Fruit fly (Drosophila melanogaster) whole organism, embryonic: ENCODE results near the gene baf.

Source experiments
- Adf1 ChIP-seq: fragments of 200-800 bp; sonication (Bioruptor generic); IDR thresholded peaks from 2 replicates; pipeline ENCODE4 v1.3.6; 2022; ENCODE audit warnings: missing biosample characterization, missing genetic modification characterization
- CG10321 ChIP-seq: fragments of 200-800 bp; sonication (Bioruptor generic); IDR thresholded peaks from 2 replicates; pipeline ENCODE4 v1.3.6; 2022; ENCODE audit warnings: missing biosample characterization, missing genetic modification characterization
- CG11504 ChIP-seq: fragments of 200-800 bp; sonication (Bioruptor generic); optimal IDR thresholded peaks from 3 replicates; lab custom pipeline; 2019; ENCODE audit warnings: missing biosample characterization, mild to moderate bottlenecking, missing genetic modification characterization, moderate library complexity
- CG12391 ChIP-seq: fragments of 200-800 bp; sonication (Bioruptor generic); optimal IDR thresholded peaks from 3 replicates; lab custom pipeline; 2018; ENCODE audit warnings: missing biosample characterization, mild to moderate bottlenecking, missing genetic modification characterization, moderate library complexity
- CG12769 ChIP-seq: fragments of 200-800 bp; sonication (Bioruptor generic); optimal IDR thresholded peaks from 2 replicates; lab custom pipeline; 2019; ENCODE audit warnings: missing biosample characterization, mild to moderate bottlenecking, missing genetic modification characterization, moderate library complexity
- CG14441 ChIP-seq: fragments of 200-800 bp; sonication (Bioruptor generic); IDR thresholded peaks from 2 replicates; pipeline ENCODE4 v1.3.6; 2022; ENCODE audit warnings: missing biosample characterization, missing genetic modification characterization
- CG1792 ChIP-seq: fragments of 200-800 bp; sonication (Bioruptor generic); optimal IDR thresholded peaks from 2 replicates; lab custom pipeline; 2016; ENCODE audit warnings: missing biosample characterization, missing genetic modification characterization
- CG18619 ChIP-seq: fragments of 200-800 bp; sonication (Bioruptor generic); optimal IDR thresholded peaks from 3 replicates; lab custom pipeline; 2017; ENCODE audit warnings: missing biosample characterization, mild to moderate bottlenecking, missing genetic modification characterization
- CG32532 ChIP-seq: fragments of 200-800 bp; sonication (Bioruptor generic); IDR thresholded peaks from 2 replicates; pipeline ENCODE4 v1.3.6; 2022; ENCODE audit warnings: missing biosample characterization, missing genetic modification characterization
- CG32767 ChIP-seq: fragments of 200-800 bp; sonication (Bioruptor generic); IDR thresholded peaks from 2 replicates; pipeline ENCODE4 v1.3.6; 2022; ENCODE audit warnings: missing biosample characterization, missing genetic modification characterization
- CG32772 ChIP-seq: fragments of 200-800 bp; sonication (Bioruptor generic); IDR thresholded peaks from 2 replicates; pipeline ENCODE4 v1.3.6; 2022; ENCODE audit warnings: missing biosample characterization, missing genetic modification characterization
- CG6791 ChIP-seq: fragments of 200-800 bp; sonication (Bioruptor generic); IDR thresholded peaks from 3 replicates; pipeline ENCODE4 v1.3.6; 2022; ENCODE audit warnings: missing biosample characterization, missing genetic modification characterization; ENCODE audit not compliant: partially characterized antibody
- CG6813 ChIP-seq: fragments of 200-800 bp; sonication (Bioruptor generic); optimal IDR thresholded peaks from 2 replicates; lab custom pipeline; 2017; ENCODE audit warnings: missing biosample characterization, missing genetic modification characterization, mild to moderate bottlenecking, moderate library complexity, missing genetic modification reagents
- CG7372 ChIP-seq: fragments of 200-800 bp; sonication (Bioruptor generic); IDR thresholded peaks from 2 replicates; pipeline ENCODE4 v1.3.6; 2022; ENCODE audit warnings: missing biosample characterization, missing genetic modification characterization
- CG8478 ChIP-seq: fragments of >200 bp; optimal IDR thresholded peaks from 2 replicates; lab custom pipeline; 2018
- CG9437 ChIP-seq: fragments of 200-800 bp; sonication (Bioruptor generic); optimal IDR thresholded peaks from 2 replicates; lab custom pipeline; 2018; ENCODE audit warnings: missing biosample characterization, mild to moderate bottlenecking, missing genetic modification characterization
- Gsc ChIP-seq: fragments of 200-800 bp; sonication (Bioruptor generic); IDR thresholded peaks from 2 replicates; pipeline ENCODE4 v1.3.6; 2022; ENCODE audit warnings: missing biosample characterization, missing genetic modification characterization
- HLH54F ChIP-seq: fragments of 200-800 bp; sonication (Bioruptor generic); optimal IDR thresholded peaks from 3 replicates; lab custom pipeline; 2016; ENCODE audit warnings: missing biosample characterization, missing genetic modification characterization
- Hmx ChIP-seq: fragments of 200-800 bp; sonication (Bioruptor generic); optimal IDR thresholded peaks from 2 replicates; lab custom pipeline; 2016; ENCODE audit warnings: missing biosample characterization, missing genetic modification characterization
- Mrtf ChIP-seq: fragments of 200-800 bp; sonication (Bioruptor generic); IDR thresholded peaks from 3 replicates; pipeline ENCODE4 v1.3.6; 2022; ENCODE audit warnings: missing biosample characterization, missing genetic modification characterization
- NFAT ChIP-seq: fragments of 200-800 bp; sonication (Bioruptor generic); IDR thresholded peaks from 2 replicates; pipeline ENCODE4 v1.3.6; 2022; ENCODE audit warnings: missing biosample characterization, missing genetic modification characterization
- NK7.1 ChIP-seq: fragments of 200-800 bp; sonication (Bioruptor generic); optimal IDR thresholded peaks from 3 replicates; lab custom pipeline; 2016; ENCODE audit warnings: missing biosample characterization, missing genetic modification characterization
- Nf-YA ChIP-seq: fragments of 200-800 bp; sonication (Bioruptor generic); IDR thresholded peaks from 2 replicates; pipeline ENCODE4 v1.3.6; 2022; ENCODE audit warnings: missing biosample characterization, missing genetic modification characterization
- Sry-δ ChIP-seq: fragments of 200-800 bp; sonication (Bioruptor generic); optimal IDR thresholded peaks from 2 replicates; lab custom pipeline; 2016; ENCODE audit warnings: missing biosample characterization, missing genetic modification characterization
- ato ChIP-seq: fragments of 200-800 bp; sonication (Bioruptor generic); IDR thresholded peaks from 2 replicates; pipeline ENCODE4 v1.3.6; 2022; ENCODE audit warnings: missing biosample characterization, missing genetic modification characterization; ENCODE audit not compliant: partially characterized antibody
- bcd ChIP-seq: fragments of 200-800 bp; sonication (Bioruptor generic); optimal IDR thresholded peaks from 2 replicates; lab custom pipeline; 2017; ENCODE audit warnings: missing biosample characterization, mild to moderate bottlenecking, missing genetic modification characterization
- dysf ChIP-seq: fragments of 200-800 bp; sonication (Bioruptor generic); IDR thresholded peaks from 3 replicates; pipeline ENCODE4 v1.3.6; 2022; ENCODE audit warnings: missing biosample characterization, missing genetic modification characterization
- fd64A ChIP-seq: fragments of 200-800 bp; sonication (Bioruptor generic); optimal IDR thresholded peaks from 3 replicates; lab custom pipeline; 2018; ENCODE audit warnings: missing biosample characterization, mild to moderate bottlenecking, missing genetic modification characterization
- fd96Cb ChIP-seq: fragments of 200-800 bp; sonication (Bioruptor generic); optimal IDR thresholded peaks from 2 replicates; lab custom pipeline; 2018; ENCODE audit warnings: missing biosample characterization, mild to moderate bottlenecking, missing genetic modification characterization, moderate library complexity
- gt ChIP-seq: fragments of 200-800 bp; sonication (Bioruptor generic); IDR thresholded peaks from 2 replicates; pipeline ENCODE4 v1.3.6; 2022; ENCODE audit warnings: missing biosample characterization, missing genetic modification characterization
- hbn ChIP-seq: fragments of 200-800 bp; sonication (Bioruptor generic); IDR thresholded peaks from 2 replicates; pipeline ENCODE4 v1.3.6; 2022; ENCODE audit warnings: missing biosample characterization, missing genetic modification characterization; ENCODE audit not compliant: partially characterized antibody
- hkb ChIP-seq, 2 experiments: fragments of 200-800 bp in 1 of 2; fragments of >200 bp in 1 of 2; sonication (Bioruptor generic) in 1 of 2; IDR thresholded peaks in 1 of 2; optimal IDR thresholded peaks in 1 of 2; 2 replicates each; pipeline versions ENCODE4 v1.3.6 to Lab custom; 2017 to 2022; ENCODE audit warnings: missing biosample characterization in 1 of 2, missing genetic modification characterization in 1 of 2
- lov ChIP-seq, 2 experiments: fragments of 200-800 bp in 1 of 2; fragments of >200 bp in 1 of 2; sonication (Bioruptor generic) in 1 of 2; IDR thresholded peaks in 1 of 2; optimal IDR thresholded peaks in 1 of 2; 2 replicates in 1 of 2; 3 replicates in 1 of 2; pipeline versions ENCODE4 v1.3.6 to Lab custom; 2017 to 2022; ENCODE audit warnings: missing biosample characterization in 1 of 2, missing genetic modification characterization in 1 of 2
- nau ChIP-seq: fragments of 200-800 bp; sonication (Bioruptor generic); optimal IDR thresholded peaks from 3 replicates; lab custom pipeline; 2017; ENCODE audit warnings: missing biosample characterization, mild to moderate bottlenecking, missing genetic modification characterization, missing genetic modification reagents
- psq ChIP-seq: fragments of 200-800 bp; sonication (Bioruptor generic); optimal IDR thresholded peaks from 2 replicates; lab custom pipeline; 2017; ENCODE audit warnings: missing biosample characterization, missing genetic modification characterization
- ranshi ChIP-seq: fragments of 200-800 bp; sonication (Bioruptor generic); IDR thresholded peaks from 2 replicates; pipeline ENCODE4 v1.3.6; 2022; ENCODE audit warnings: missing biosample characterization, missing genetic modification characterization
- run ChIP-seq: fragments of 200-800 bp; sonication (Bioruptor generic); optimal IDR thresholded peaks from 3 replicates; lab custom pipeline; 2018; ENCODE audit warnings: missing biosample characterization, mild to moderate bottlenecking, missing genetic modification characterization
- salm ChIP-seq: fragments of 200-800 bp; sonication (Bioruptor generic); optimal IDR thresholded peaks from 2 replicates; lab custom pipeline; 2018; ENCODE audit warnings: missing biosample characterization, mild to moderate bottlenecking, missing genetic modification characterization
- sc ChIP-seq, 3 experiments: fragments of >200 bp in 2 of 3; fragments of 200-800 bp in 1 of 3; sonication (Bioruptor generic) in 1 of 3; optimal IDR thresholded peaks; 2 replicates in 2 of 3; 3 replicates in 1 of 3; lab custom pipeline; 2017; ENCODE audit warnings: mild to moderate bottlenecking in 1 of 3, missing biosample characterization in 1 of 3, missing genetic modification characterization in 1 of 3, missing genetic modification reagents in 1 of 3
- sens ChIP-seq: fragments of 200-800 bp; sonication (Bioruptor generic); peaks from one replicate; lab custom pipeline; 2016; ENCODE audit warnings: missing biosample characterization, missing genetic modification characterization
- sim ChIP-seq: fragments of 200-800 bp; sonication (Bioruptor generic); IDR thresholded peaks from 2 replicates; pipeline ENCODE4 v1.3.6; 2022; ENCODE audit warnings: missing biosample characterization, missing genetic modification characterization
- slbo ChIP-seq: fragments of 200-800 bp; sonication (Bioruptor generic); IDR thresholded peaks from 2 replicates; pipeline ENCODE4 v1.3.6; 2022; ENCODE audit warnings: missing biosample characterization, missing genetic modification characterization
- tio ChIP-seq: fragments of 200-800 bp; sonication (Bioruptor generic); optimal IDR thresholded peaks from 2 replicates; lab custom pipeline; 2017; ENCODE audit warnings: missing biosample characterization, missing genetic modification characterization, inconsistent platforms
- ttk ChIP-seq: fragments of 200-800 bp; sonication (Bioruptor generic); IDR thresholded peaks from 2 replicates; pipeline ENCODE4 v2.1.2; 2022; ENCODE audit warnings: missing biosample characterization, missing genetic modification characterization
- tx ChIP-seq: fragments of 200-800 bp; sonication (Bioruptor generic); optimal IDR thresholded peaks from 2 replicates; lab custom pipeline; 2016; ENCODE audit warnings: missing biosample characterization, missing genetic modification characterization
- unpg ChIP-seq: fragments of 200-800 bp; sonication (Bioruptor generic); optimal IDR thresholded peaks from 3 replicates; lab custom pipeline; 2018; ENCODE audit warnings: missing biosample characterization, mild to moderate bottlenecking, missing genetic modification characterization, moderate library complexity
- zfh1 ChIP-seq: fragments of 200-800 bp; sonication (Bioruptor generic); IDR thresholded peaks from 3 replicates; pipeline ENCODE4 v1.3.6; 2022; ENCODE audit warnings: missing biosample characterization, missing genetic modification characterization
- zfh2 ChIP-seq: fragments of 200-800 bp; sonication (Bioruptor generic); optimal IDR thresholded peaks from 2 replicates; lab custom pipeline; 2016; ENCODE audit warnings: missing biosample characterization, missing genetic modification characterization

The baf gene

DNA sequence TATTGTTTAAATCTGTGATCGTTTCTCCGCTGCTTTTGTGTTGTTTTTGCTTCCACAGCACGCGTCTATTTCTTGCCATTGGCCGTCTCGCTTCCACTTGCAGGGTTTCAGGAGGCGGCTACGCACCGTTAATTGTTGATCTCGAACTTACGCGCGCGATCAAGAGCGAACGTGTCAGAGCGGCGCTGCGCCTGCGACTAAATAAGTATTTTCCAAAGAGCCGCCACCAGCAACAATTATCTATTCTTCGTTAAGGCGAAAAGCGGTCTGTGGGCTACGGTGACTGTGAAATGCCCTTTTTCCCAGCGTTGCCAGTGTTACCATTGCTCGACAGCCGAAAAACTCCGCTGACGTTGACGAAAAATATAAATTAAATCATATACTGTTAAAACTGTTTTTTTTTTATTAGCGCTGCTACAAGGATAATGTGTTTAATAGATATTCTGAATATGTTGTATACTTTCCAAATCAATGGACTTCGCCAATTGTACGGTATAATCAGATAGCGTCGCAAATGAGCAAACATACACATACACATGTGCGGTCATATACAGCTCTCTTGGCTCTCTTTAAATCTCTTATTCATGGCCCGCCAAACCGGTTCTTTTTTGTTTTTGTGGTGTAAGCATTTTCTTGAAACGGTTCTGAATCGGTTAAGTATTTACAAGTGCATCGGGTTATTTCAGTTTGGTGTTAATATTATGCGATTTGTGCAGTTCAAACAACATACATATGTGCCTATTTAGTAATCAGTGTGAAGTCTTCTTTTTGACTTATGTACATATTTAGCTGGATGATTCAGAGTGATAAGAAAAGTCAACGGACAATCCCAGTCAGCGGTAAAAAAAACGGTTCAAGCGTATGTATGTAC, 35.0 kb upstream of the baf start, which contains the start of gene pes (continued):
- TF ChIP-seq Gsc (no peak), gt (peak; percentile 78), CG12391 (tag; lab: Kevin White, UChicago) (no peak), Hmx (GFP tag; lab: Kevin White, UChicago) (peak; percentile 88), CG7372 (peak; percentile 92), CG1792 (GFP tag; lab: Kevin White, UChicago) (peak; percentile 55), CG6791 (GFP tag; lab: Robert Waterston, UW) (peak; percentile 57; the same call in 2 of the 3 replicates), zfh2 (GFP tag; lab: Kevin White, UChicago) (peak; percentile 7), ato (GFP tag; lab: Robert Waterston, UW) (no peak), nau (GFP tag; lab: Kevin White, UChicago) (peak; percentile 92), bcd (GFP tag; lab: Kevin White, UChicago) (peak; percentile 95), CG32532 (peak; percentile 96), unpg (peak; percentile 84), Nf-YA (GFP tag; lab: Robert Waterston, UW) (peak; percentile 86), zfh1 (no peak; the same call in 2 of the 3 replicates), CG8478 (no peak), hkb (optimal IDR thresholded peaks at IDR 0.05; lab: Kevin White, UChicago) (peak; percentile 39), hkb (GFP tag; IDR thresholded peaks at IDR 0.05; lab: Robert Waterston, UW) (peak; percentile 96), dysf (GFP tag; lab: Robert Waterston, UW) (peak; percentile 37; the same call in 1 of the 3 replicates), CG12769 (tag; lab: Kevin White, UChicago) (peak; percentile 50), tx (GFP tag; lab: Kevin White, UChicago) (no peak), HLH54F (GFP tag; lab: Kevin White, UChicago) (peak; percentile 78), NK7.1 (GFP tag; lab: Kevin White, UChicago) (peak; percentile 86), Sry-δ (GFP tag; lab: Kevin White, UChicago) (peak; percentile 31), sens (peak; percentile 80), run (tag; lab: Kevin White, UChicago) (no peak), slbo (GFP tag; lab: Robert Waterston, UW) (peak; percentile 92), CG9437 (GFP tag; lab: Kevin White, UChicago) (peak; percentile 52), psq (GFP tag; lab: Kevin White, UChicago) (peak; percentile 71), CG18619 (peak; percentile 87), CG32767 (GFP tag; lab: Robert Waterston, UW) (peak; percentile 88), salm (peak; percentile 63), lov (optimal IDR thresholded peaks at IDR 0.05; lab: Kevin White, UChicago) (no peak), lov (GFP tag; IDR thresholded peaks at IDR 0.05; lab: Robert Waterston, UW) (peak; percentile 68; the same call in 1 of the 3 replicates), CG10321 (GFP tag; lab: Robert Waterston, UW) (peak; percentile 32; the same call in 1 of the 2 replicates), hbn (no peak), sim (GFP tag; lab: Robert Waterston, UW) (0 out of 2 replicates have a peak, but pooled peaks have one; percentile 11), CG32772 (peak; percentile 92), ttk (GFP tag; lab: Robert Waterston, UW) (0 out of 2 replicates have a peak, but pooled peaks have one; percentile 22), NFAT (GFP tag; lab: Robert Waterston, UW) (peak; percentile 91), CG11504 (tag; lab: Kevin White, UChicago) (peak; percentile 93), fd96Cb (tag; lab: Kevin White, UChicago) (peak; percentile 89), ranshi (peak; percentile 93), CG6813 (GFP tag; lab: Kevin White, UChicago) (peak; percentile 92), CG14441 (GFP tag; lab: Robert Waterston, UW) (peak; percentile 91), sc (optimal IDR thresholded peaks at IDR 0.05; lab: Kevin White, UChicago) (no peak), sc (GFP tag; optimal IDR thresholded peaks at IDR 0.05; lab: Kevin White, UChicago) (no peak), Adf1 (GFP tag; lab: Robert Waterston, UW) (peak; percentile 76), tio (GFP tag; lab: Kevin White, UChicago) (peak; percentile 30), Mrtf (GFP tag; lab: Robert Waterston, UW) (no peak), fd64A (GFP tag; lab: Kevin White, UChicago) (peak; percentile 51)
